Fruit fly (Drosophila melanogaster): ENCODE data around the gene CG31524.

The CG31524 gene

DNA sequence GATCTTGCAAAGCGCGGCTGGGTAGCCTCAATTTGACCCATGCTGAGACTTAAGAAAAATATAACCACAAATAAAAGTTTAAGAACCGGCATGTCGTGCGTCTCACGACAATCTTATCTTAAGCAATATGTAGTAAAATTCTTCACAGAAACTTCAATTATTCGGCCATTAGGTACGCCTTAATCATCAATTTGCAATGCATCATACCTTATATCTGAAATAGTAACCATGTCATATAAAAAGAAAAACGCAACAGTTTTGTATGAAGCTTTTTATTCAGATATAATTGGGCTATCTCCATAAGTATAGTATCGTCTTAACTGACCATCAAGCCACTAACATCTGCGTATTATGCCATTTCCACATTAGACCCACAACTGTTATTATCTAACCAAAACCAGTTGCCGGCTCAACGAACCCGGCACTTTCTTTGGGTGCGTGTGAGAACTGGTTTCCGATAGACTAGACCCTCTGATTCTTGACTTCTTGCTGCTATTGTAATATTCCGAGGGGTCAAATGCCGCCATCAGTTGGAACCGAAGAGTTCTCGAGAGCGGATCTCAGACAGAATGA is at the start of gene CG31524, which contains the start of gene CG9698:
Gene CG31524, minus strand, starts transcription at position 101 of the 573 bp plus-strand sequence.
Gene CG9698, plus strand, starts transcription at position 523 of the 573 bp plus-strand sequence.
- no peak for TF ChIP-seq noc (tag; optimal IDR thresholded peaks at IDR 0.05)

DNA sequence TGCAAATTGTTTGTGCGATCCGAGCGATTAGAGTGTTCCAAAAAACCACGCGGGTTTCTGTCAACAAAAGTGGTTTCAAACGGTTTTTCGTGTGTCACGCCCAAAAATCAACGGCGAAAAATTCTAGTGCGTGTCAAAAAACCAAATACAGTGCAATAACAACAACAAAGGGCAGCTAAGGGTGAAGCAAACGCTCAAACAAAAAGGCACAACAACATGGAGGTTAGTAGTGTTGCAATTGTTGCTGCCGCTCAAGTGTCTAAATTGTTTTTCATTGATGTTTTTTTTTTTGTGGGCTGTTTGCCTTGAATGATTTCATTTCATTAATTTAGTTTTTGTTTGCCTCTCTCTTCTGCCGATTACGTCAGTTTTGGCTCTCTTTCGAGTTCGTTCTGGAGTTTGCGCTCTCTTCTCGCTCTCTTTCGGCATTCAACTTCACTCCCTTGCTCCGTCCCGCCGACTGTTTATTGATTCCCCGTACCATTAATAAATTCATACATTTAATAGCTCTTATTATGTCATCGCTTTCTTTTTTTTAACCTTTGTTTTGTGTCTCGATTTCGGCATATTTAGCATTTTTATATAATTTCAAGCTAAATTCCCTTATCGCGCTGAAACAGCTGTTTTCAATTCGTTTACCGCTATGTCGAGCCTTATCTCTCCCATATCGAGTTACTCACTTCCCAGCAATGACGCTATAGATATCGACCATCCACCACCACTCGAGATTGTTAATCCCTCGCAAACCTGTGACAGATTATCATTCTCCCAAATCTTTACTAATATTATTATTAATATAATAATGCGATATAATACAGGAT is 49.3 kb upstream of the CG31524 start:
- TF ChIP-seq noc (tag; optimal IDR thresholded peaks at IDR 0.05): no peak

DNA sequence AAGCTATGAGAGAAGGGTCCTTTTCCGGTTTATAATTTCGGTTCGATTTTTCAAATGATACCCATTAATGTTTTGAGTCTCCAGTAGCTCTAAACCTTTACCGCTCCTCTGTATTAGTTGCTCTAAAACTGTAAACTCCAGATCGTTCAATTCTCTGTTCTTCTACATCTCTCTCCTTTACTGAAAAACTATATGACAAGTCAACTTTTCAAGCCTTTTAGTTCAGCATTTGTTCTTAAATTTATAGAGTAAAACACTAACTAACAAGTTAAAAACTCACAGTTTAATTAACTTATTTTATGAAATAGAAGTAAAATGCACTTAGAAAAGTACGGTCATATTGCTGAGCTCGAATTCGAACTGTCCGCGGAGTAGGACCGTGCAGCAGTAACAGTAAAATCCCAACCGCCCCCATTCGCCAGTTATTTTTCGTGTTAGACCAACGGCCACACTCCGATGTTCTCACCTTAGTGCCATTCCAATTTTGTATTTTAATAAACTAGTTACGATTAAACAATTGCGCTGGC is 48.6 kb upstream of the CG31524 start:
- no peak for TF ChIP-seq noc (tag; optimal IDR thresholded peaks at IDR 0.05)

DNA sequence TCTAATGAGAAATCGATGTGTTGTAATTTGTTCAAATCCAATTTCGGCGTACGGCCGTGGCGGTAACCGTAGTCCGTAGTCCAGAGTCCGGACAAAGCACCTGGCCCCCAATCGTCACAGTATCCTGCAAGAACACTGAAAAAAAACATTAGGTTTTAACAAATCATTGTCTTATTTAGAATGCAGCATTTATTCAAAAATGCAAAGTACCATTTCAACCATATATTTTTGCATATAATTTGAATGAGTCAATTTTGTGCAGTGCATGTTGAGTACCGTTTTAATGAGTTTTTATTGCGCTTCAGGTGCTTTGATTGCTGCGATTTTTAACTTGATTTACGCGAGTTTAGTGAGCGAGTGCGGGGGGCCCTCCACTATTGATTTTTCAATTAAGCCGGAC is 47.1 kb upstream of the CG31524 start:
- no peak for TF ChIP-seq noc (tag; optimal IDR thresholded peaks at IDR 0.05)

DNA sequence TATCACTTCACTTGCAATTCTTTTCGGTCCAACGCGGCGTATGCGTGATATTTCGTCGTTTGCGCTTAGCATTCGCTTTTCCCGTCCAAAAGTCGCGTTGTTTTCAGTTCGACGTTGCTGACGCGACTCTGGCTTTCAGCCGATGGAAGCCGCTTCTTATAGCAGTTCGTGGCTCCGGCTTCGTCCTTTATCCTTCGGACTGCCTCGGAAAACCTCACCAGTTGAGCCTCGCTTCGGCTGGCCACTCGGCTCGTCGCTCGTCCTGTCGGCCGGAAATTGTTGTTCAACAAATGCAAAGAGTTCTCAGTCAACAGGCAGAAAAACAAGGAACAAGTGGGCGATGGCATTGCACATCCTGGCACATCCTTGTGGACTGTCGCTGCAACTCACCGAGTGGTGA is 45.9 kb upstream of the CG31524 start, which contains the start of gene CG34155:
Gene CG34155, minus strand, starts transcription at position 130 of the 400 bp plus-strand sequence.
- no peak for TF ChIP-seq noc (tag; optimal IDR thresholded peaks at IDR 0.05)

DNA sequence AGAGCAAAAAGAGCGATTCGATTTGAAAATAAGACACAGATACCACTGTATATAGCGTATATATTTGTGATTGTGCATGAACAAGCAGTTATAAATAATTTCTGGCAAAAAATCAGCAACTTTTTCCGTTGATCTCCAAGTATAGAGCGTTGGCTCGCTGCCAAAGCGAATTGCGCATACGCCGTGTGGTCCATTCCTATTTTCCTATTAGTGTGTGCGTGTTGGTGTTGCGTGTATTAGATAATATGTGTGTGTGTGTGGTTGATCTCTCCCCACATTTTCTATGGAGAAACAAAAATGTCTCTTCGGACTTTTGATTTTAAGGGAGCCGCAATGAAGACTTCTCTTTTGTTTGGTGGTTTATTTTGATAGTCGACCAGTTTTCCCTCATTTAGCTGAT is 38.4 kb upstream of the CG31524 start:
- TF ChIP-seq noc (tag; optimal IDR thresholded peaks at IDR 0.05): no peak

DNA sequence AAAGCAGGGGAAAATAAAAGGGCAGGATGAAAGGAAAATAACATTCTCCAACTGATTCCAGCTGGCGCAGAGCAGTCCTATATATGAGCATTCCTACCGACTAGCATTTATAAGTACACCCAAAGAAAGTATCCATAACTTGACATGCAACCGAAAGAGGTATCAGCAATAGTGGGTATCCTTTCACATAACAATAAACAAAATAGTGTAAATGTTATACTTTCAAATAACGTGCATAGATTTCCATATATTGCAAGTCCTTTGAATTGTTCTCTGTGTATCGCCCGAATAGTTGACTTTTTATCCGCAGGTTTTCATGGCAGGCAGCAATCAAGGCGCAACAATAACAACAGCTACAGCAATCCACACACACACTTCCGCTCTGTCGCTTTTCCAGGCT is 35.9 kb upstream of the CG31524 start:
- TF ChIP-seq noc (tag; optimal IDR thresholded peaks at IDR 0.05): no peak

DNA sequence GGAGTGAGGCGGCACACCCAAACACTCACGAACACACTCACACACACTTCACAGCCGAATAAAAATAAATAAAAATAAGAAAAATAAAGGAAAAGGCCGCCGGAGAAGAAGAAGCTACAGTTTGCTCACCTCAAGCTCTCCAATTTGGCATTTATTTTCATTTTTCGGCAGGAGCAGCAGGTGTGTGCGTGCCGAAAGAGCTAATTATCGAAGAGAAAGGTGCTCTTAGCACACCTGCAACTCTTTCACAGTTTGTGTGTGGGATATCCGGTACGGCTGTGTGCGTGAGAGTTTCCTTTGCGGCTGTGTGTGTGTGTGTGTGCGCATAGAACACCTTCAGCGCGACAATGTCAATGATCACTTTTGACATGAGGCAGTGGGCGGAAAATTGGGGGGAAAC is 30.8 kb upstream of the CG31524 start:
- TF ChIP-seq noc (tag; optimal IDR thresholded peaks at IDR 0.05): no peak

DNA sequence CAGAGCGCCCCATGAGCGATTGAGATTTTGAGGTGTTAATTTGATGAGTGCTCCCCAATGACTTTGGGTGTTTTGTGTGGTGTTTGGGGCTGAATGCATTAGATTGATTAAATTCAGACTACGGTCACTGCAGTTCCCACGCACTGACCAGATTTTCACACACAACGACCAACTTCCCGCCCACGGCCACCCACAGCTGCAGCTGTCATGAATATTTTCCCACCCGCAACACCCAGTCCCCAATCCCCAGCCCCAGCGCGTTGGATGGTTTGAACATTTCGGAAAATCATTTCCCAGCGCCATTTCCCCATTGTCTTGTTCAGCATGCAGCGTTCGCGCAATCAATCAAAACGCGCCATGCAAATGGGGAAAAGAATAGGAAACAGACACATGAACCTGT is 27.3 kb upstream of the CG31524 start:
- TF ChIP-seq noc (tag; optimal IDR thresholded peaks at IDR 0.05): no peak

DNA sequence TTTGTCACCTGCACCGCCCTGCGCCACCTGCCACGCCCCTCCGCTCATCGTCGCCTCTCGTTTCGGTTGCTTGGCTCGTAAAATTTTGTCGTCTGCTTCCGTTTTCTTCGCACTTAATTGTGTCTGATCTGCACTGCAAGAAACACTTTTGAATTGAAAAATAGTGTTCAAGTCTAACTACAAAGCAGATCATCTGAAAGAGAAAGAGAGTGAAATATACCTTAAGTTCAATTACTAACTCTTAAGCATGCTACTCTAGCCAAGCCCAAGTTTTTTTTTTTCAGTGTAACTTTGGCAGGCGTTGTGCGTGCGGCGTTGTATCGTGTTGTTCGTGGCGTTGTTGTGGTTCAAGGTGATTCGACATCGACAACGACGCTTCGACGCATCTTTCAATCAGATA is 26.0 kb upstream of the CG31524 start:
- peak; percentile 74 for TF ChIP-seq noc (tag; optimal IDR thresholded peaks at IDR 0.05)

DNA sequence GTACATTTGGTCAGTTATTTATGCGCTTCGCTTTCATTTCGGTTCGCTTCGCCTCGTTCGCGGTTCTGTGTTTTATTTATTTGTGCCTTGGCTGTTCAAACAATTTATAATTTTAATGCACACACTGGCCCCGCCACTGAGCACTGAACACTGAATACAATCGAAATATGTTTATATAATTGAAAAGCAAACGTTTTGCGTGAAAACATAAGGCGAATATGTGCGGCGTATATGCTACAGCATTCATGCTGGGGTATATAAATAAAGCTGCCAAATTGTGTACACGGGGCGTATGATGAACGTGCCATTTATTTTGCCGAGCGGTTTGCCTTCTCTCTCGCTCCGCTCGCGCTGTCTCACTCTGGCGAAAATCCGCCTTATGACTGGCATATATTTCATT is 22.8 kb upstream of the CG31524 start:
- TF ChIP-seq noc (tag; optimal IDR thresholded peaks at IDR 0.05): peak; percentile 27

DNA sequence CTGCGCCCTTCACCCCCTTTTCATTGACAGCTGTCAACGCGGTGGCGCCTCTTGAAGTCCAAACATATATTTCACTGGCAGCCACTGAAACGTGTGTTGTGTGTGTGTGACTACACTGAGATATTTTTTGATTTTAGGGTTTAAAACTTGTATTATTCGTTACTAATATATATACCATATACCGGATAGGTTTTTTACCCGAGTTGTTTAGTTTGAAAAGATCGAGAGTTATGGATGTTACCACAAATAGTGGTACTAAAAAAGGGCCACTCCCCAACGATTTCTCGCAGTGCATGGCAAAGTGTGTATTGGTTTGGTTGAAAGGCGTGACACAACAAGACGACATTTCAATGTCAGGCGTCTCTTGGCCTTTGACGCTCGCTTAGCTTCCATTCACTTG is 22.3 kb upstream of the CG31524 start:
- TF ChIP-seq noc (tag; optimal IDR thresholded peaks at IDR 0.05): no peak

DNA sequence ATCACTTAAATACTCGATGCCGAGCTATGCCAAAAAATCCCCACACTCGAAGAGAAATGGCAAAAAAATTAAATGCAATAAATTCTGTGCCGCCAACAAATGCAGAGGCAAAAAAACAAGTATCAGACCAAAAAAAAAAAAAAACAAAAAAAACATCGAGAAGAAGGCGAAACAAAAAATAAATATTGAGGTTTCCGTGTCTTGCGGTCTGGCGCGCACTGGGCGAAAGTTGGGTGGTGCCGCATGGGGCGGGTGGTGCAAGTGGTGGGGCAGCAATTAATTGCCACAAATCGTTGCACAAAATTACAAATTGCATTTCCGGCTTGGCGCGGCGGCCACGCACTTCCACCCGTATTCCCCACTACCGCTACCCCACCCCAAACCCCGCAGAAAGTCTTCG is 20.3 kb upstream of the CG31524 start:
- no peak for TF ChIP-seq noc (tag; optimal IDR thresholded peaks at IDR 0.05)

DNA sequence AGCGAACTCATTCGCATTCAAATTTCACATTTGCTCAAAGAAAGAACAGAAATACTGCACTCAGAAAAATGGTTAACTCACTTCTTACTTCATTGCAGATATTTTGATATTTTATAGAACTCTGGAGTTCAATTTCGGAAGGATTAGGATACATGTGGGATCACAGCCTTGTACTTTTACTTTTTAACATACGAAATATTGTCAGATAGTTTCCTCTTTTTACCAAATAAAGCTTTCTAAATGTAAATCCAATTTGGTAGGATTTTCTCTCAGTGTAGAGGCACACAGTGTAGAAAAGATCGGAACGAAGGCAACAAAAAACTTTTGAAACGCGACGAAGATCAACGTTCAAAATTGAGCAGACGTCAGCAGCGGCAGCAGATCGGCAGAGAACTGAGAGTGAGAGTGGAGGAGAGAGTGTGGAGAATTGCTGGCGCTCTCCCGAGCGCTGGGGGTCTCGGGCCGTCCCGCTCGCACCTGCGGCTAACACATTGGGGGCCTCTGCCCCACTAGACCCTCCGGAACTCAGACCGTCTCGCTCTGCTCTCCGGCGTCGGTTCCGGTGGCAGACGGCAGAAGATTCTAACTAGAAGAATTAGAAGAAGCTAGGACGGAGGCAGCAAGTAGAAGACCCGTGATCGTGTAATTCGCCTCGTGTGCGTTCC is 18.0 kb upstream of the CG31524 start, which contains the start of gene tmod:
Gene tmod, plus strand, starts transcription at position 619 of the 665 bp plus-strand sequence.
- no peak for TF ChIP-seq noc (tag; optimal IDR thresholded peaks at IDR 0.05)

DNA sequence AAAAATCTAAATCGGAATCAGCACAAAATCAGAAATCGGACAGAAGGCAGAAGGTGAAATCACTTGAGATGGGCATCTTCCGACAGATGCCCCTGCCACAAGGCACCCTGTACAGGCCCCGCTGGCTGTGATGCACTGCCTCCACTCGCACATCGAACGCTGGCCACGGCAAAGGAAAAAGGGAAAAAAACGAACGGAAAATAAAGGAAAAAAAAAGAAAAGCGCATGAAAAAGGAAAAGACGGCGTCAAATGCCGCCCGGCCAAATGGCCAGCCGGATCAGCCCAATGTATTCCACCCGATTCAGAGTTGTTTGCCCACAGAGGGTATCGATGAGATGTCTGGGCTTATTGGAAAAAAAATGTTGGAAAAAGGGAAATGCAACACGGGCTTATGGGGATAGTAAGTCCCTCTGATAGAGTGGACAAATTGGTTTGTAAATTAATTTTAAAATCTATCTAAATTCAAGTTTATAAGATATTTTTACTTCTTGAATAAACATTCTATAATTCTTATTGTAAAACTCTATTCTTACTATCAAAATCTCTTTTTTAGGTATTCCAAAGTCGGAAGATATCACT is 17.1 kb upstream of the CG31524 start:
- TF ChIP-seq noc (tag; optimal IDR thresholded peaks at IDR 0.05): no peak

DNA sequence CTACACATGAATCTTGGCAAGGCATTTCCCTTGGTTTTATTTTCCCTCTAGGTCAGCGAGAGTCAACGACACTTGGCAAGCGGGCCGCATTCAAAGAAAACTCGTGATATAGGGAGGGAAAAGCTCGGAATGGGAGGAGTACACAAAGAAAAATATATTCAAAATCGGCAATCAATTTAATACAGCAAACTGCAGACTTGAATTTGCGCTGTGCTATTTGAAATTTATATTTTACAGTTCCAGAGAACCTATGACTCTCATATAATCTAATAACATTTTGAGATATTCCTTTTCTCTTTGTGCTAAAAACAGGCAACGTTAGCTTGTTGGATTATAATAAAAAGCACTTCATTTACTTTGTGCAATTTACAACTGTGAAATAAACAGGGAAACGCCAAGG is 15.4 kb upstream of the CG31524 start:
- no peak for TF ChIP-seq noc (tag; optimal IDR thresholded peaks at IDR 0.05)

All from whole organism, larva.